Worm (Caenorhabditis elegans): ENCODE data around the gene wrt-8.
"Not testable (repeated sequence)": the region's sequence is repeated elsewhere in the genome, so short reads cannot be mapped to it uniquely, and the experiment has no call there.

wrt-8 gene

DNA sequence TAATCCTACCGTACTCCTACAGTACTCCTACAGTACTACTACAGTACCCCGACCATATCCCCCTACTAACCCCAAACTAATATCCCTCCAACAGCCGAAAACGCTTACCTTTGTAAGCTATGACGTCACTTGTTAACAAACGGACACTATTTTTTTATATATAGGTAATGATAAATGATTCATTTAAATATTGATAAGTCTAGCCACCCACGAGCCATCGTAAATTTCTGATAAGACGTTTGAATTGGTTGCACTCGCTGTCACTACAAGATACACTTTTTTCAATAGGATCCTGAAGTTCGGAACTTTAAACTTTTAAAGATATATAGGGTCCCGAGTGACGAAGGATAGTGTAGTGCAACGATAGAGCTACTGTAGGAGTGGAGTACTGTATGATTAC, 21.7 kb downstream of the wrt-8 start, which contains the start of gene nhr-247:
TSS of gene nhr-247 (plus strand) at position 330 of the 400 bp plus-strand sequence.
- not testable (repeated sequence) for TF ChIP-seq nhr-12 (tag; optimal IDR thresholded peaks at IDR 0.05); sem-2 (GFP tag; optimal IDR thresholded peaks at IDR 0.05); snpc-4 (tag; optimal IDR thresholded peaks at IDR 0.05)

DNA sequence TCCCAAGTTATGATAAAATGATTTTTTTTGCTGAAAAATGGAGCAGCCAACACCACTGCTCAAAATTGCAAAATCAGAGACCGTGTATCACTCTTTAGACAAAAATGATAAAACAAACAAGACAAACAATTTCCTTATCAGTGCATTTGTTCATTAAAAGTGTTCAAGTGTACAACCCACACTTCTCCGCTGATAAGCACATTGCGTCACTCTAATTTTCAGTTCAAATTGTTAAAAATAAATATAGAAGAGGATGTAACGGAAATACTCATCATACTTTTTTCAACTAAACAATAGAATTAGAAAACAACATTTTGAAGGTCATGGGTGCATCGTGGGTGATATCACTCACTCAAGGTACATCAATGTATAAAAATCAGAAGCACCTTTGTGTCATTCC, 25.7 kb downstream of the wrt-8 start, which contains the start of gene nhr-291:
TSS of gene nhr-291 (plus strand) at position 324 of the 400 bp plus-strand sequence.
- TF ChIP-seq sem-2 (GFP tag; optimal IDR thresholded peaks at IDR 0.05) (no peak), hlh-1 (tag; optimal IDR thresholded peaks at IDR 0.05) (no peak), ces-1 (GFP tag; optimal IDR thresholded peaks at IDR 0.05) (no peak), ztf-11 (tag; optimal IDR thresholded peaks at IDR 0.05) (no peak), zip-8 (tag; optimal IDR thresholded peaks at IDR 0.05) (no peak), ceh-83 (GFP tag; optimal IDR thresholded peaks at IDR 0.05) (no peak), snpc-4 (tag; optimal IDR thresholded peaks at IDR 0.05) (no peak), lin-13 (tag; optimal IDR thresholded peaks at IDR 0.05) (no peak), sptf-1 (tag; optimal IDR thresholded peaks at IDR 0.05) (no peak), nhr-2 (tag; optimal IDR thresholded peaks at IDR 0.05) (no peak), pha-4 (tag; optimal IDR thresholded peaks at IDR 0.05) (no peak), nhr-76 (tag; optimal IDR thresholded peaks at IDR 0.05) (no peak), blmp-1 (tag; optimal IDR thresholded peaks at IDR 0.05) (no peak), tbx-8 (GFP tag; optimal IDR thresholded peaks at IDR 0.05) (no peak), mab-5 (tag; optimal IDR thresholded peaks at IDR 0.05) (no peak), ceh-39 (tag; optimal IDR thresholded peaks at IDR 0.05) (no peak)

DNA sequence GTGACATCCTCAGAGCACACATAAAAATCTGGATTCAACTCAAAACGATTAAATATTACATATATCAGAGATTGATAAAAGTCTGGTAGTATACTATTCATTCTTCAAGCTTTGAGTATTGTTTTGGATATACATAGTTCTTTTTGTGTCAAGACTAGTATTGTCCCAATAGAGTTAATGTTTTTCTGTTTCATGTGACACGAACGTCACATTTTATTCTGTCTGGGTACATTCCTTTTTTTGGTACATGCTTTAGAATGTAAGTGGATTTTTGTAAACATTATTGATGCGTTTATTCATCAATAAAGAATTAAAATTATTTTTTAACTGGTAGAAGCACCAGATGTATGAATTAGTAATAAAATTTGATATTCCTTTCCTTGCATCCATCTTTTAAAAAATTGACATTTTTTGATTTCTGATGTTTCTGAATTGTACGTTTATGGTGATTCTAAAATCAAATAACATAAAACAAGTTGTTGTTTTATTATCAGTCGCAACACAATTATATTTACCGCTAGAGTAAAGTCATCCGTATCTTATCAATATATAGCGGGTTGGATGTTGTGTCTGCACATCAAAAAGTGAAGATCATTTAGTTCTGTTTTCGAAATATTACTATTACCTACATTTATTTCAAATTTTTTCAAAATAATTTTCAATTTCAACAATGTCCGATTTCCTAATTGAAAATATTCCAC, 28.4 kb downstream of the wrt-8 start, which contains the start of the genes srt-22 and nhr-246:
TSS of gene srt-22 (minus strand) at position 101 of the 701 bp plus-strand sequence.
TSS of gene nhr-246 (plus strand) at position 651 of the 701 bp plus-strand sequence.
- TF ChIP-seq lin-32 (GFP tag; optimal IDR thresholded peaks at IDR 0.05) (no peak), mab-5 (tag; optimal IDR thresholded peaks at IDR 0.05) (no peak), mls-2 (tag; optimal IDR thresholded peaks at IDR 0.05) (no peak), flh-1 (GFP tag; optimal IDR thresholded peaks at IDR 0.05) (no peak), nhr-12 (tag; optimal IDR thresholded peaks at IDR 0.05) (no peak), elt-1 (tag; optimal IDR thresholded peaks at IDR 0.05; ENCODE audit: borderline replicate concordance, insufficient read depth) (no peak), ceh-83 (GFP tag; optimal IDR thresholded peaks at IDR 0.05) (no peak), nhr-28 (tag; optimal IDR thresholded peaks at IDR 0.05) (no peak), ces-1 (GFP tag; optimal IDR thresholded peaks at IDR 0.05) (no peak), nhr-76 (tag; optimal IDR thresholded peaks at IDR 0.05) (no peak), unc-39 (tag; optimal IDR thresholded peaks at IDR 0.05) (no peak)

DNA sequence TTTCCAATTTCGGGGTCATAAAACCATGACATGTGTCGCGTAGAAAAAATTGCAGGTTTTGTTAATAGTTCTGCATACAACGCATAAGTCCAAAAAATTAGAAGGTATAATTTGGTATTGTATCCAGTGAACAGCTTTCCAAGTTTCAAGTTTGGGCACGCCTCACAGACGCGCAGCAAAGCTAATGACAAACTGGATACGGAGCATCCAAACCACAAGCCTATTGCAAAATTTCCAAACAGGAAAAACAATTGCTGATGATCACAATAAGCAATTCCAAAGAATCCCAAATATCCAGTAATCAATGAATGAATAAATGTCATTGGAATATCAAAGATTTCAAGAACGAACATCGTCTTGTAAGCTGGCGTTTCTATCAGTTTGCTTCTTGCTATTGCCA, 30.9 kb downstream of the wrt-8 start:
- TF ChIP-seq zip-8 (tag; optimal IDR thresholded peaks at IDR 0.05) (no peak), ham-2 (GFP tag; optimal IDR thresholded peaks at IDR 0.05) (no peak), nhr-28 (tag; optimal IDR thresholded peaks at IDR 0.05) (no peak), ceh-39 (tag; optimal IDR thresholded peaks at IDR 0.05) (no peak)

DNA sequence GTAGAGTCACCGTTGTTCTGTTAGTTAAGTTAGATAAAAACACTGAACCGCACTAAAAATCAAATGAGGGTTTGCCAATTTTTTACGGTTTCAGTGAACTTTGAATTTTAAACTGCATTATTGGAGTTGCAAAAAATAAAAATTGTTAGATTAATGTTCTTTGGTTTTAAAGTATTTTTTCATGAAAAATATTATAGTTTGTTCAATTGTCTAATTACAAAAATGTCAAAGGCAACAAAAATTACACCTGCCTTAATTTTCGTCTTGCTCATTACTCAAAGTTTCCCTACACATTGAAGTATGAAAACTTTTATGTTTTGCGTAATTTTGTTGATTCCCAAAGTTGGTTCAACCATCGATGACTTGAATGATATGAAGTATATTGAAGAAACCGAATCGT, 33.6 kb downstream of the wrt-8 start, which contains the start of gene irld-62:
TSS of gene irld-62 (plus strand) at position 301 of the 400 bp plus-strand sequence.
- TF ChIP-seq lin-13 (tag; optimal IDR thresholded peaks at IDR 0.05) (no peak), unc-120 (tag; optimal IDR thresholded peaks at IDR 0.05; ENCODE audit: poor library complexity, severe bottlenecking) (no peak), sem-2 (GFP tag; optimal IDR thresholded peaks at IDR 0.05) (no peak), blmp-1 (tag; optimal IDR thresholded peaks at IDR 0.05) (no peak), ces-1 (GFP tag; optimal IDR thresholded peaks at IDR 0.05) (no peak), bed-3 (GFP tag; optimal IDR thresholded peaks at IDR 0.05) (no peak), hlh-1 (tag; optimal IDR thresholded peaks at IDR 0.05) (no peak), lsy-2 (tag; optimal IDR thresholded peaks at IDR 0.05) (no peak), nhr-12 (tag; optimal IDR thresholded peaks at IDR 0.05) (no peak), cnd-1 (tag; optimal IDR thresholded peaks at IDR 0.05) (no peak), mep-1 (tag; optimal IDR thresholded peaks at IDR 0.05) (no peak), drap-1 (GFP tag; optimal IDR thresholded peaks at IDR 0.05) (no peak), zip-8 (tag; optimal IDR thresholded peaks at IDR 0.05) (no peak)

Measured in whole organism, mixed stage, embryonic.